Fruit fly (Drosophila melanogaster): Measurements from ENCODE around the gene CG13445.

The CG13445 gene

DNA sequence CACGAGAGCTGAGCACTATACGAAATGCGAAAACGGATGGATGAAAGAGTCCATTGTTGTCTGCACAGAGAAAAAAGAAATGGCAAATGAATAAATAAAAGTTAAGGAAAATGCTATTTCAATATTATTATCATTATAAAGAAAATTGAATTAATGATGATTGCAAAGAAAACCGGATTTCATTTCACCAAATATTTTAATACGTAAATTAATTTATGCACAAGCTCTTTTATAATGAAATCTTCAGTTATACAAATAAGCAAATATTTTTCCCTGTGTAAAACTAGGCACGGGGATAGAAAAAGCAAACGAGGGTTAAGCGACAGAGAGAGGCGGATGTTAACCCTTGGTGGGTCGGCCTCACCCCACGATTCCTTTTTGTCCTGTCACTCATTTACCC, 21.9 kb upstream of the CG13445 start (continued):
- TF ChIP-seq CG18764 (GFP tag; optimal IDR thresholded peaks at IDR 0.05) (no peak), caup (GFP tag; optimal IDR thresholded peaks at IDR 0.05; ENCODE audit: severe bottlenecking) (no peak), unpg (GFP tag; optimal IDR thresholded peaks at IDR 0.05) (peak; percentile 72), CG17802 (tag; optimal IDR thresholded peaks at IDR 0.05) (no peak), CG10959 (GFP tag; IDR thresholded peaks at IDR 0.05) (0 out of 2 replicates have a peak, but pooled peaks have one; percentile 52), eve (GFP tag; optimal IDR thresholded peaks at IDR 0.05) (peak in 1 of 2 experiments; percentile 73), Fer2 (tag; optimal IDR thresholded peaks at IDR 0.05) (no peak), dan (GFP tag; IDR thresholded peaks at IDR 0.05) (no peak), Nf-YA (GFP tag; IDR thresholded peaks at IDR 0.05) (no peak), cad (GFP tag; optimal IDR thresholded peaks at IDR 0.05) (no peak), CG6765 (GFP tag; optimal IDR thresholded peaks at IDR 0.05) (no peak), lab (GFP tag; optimal IDR thresholded peaks at IDR 0.05) (peak; percentile 57), pros (GFP tag; optimal IDR thresholded peaks at IDR 0.05) (peak; percentile 59), CG7556 (GFP tag; optimal IDR thresholded peaks at IDR 0.05) (peak; percentile 77), CG2712 (tag; optimal IDR thresholded peaks at IDR 0.05) (peak; percentile 88), ssp (GFP tag; IDR thresholded peaks at IDR 0.05) (0 out of 2 replicates have a peak, but pooled peaks have one; percentile 23), Nf-YB (GFP tag; optimal IDR thresholded peaks at IDR 0.05) (peak; percentile 38), CG30020 (tag; optimal IDR thresholded peaks at IDR 0.05) (peak; percentile 29), Med (GFP tag) (no peak), esg (GFP tag; conservative IDR thresholded peaks at IDR 0.05) (0 out of 2 replicates have a peak, but pooled peaks have one; percentile 14), crp (GFP tag; optimal IDR thresholded peaks at IDR 0.05) (no peak), kay (GFP tag; optimal IDR thresholded peaks at IDR 0.05) (no peak), CHES-1-like (GFP tag; optimal IDR thresholded peaks at IDR 0.05) (no peak), CG4282 (GFP tag; optimal IDR thresholded peaks at IDR 0.05) (no peak), pho (GFP tag; optimal IDR thresholded peaks at IDR 0.05) (no peak), CG14667 (GFP tag; IDR thresholded peaks at IDR 0.05) (peak; percentile 26; the same call in 1 of the 2 replicates), Sox100B (GFP tag; optimal IDR thresholded peaks at IDR 0.05) (peak; percentile 54), Meics (GFP tag; optimal IDR thresholded peaks at IDR 0.05) (peak; percentile 13), bigmax (GFP tag; optimal IDR thresholded peaks at IDR 0.05) (no peak), CG11504 (tag; optimal IDR thresholded peaks at IDR 0.05) (peak; percentile 74), CG18262 (tag; optimal IDR thresholded peaks at IDR 0.05) (peak; percentile 86), HmgZ (tag; optimal IDR thresholded peaks at IDR 0.05) (no peak), D19A (tag; optimal IDR thresholded peaks at IDR 0.05) (peak; percentile 76), pan (optimal IDR thresholded peaks at IDR 0.05) (no peak), pan (GFP tag; optimal IDR thresholded peaks at IDR 0.05 in 1 of 2, IDR thresholded peaks at IDR 0.05 in 1 of 2) (no peak), CG4360 (GFP tag; IDR thresholded peaks at IDR 0.05) (0 out of 2 replicates have a peak, but pooled peaks have one; percentile 3), gce (GFP tag; IDR thresholded peaks at IDR 0.05) (0 out of 3 replicates have a peak, but pooled peaks have one; percentile 18), gsb-n (tag; optimal IDR thresholded peaks at IDR 0.05) (peak; percentile 78), CG2199 (GFP tag; IDR thresholded peaks at IDR 0.05) (no peak), CG10366 (GFP tag; IDR thresholded peaks at IDR 0.05) (no peak), CG5953 (GFP tag; IDR thresholded peaks at IDR 0.05) (no peak), cato (GFP tag; optimal IDR thresholded peaks at IDR 0.05; ENCODE audit: borderline replicate concordance) (peak; percentile 5), CG2678 (tag; optimal IDR thresholded peaks at IDR 0.05) (peak; percentile 74), CG18476 (GFP tag; optimal IDR thresholded peaks at IDR 0.05) (peak; percentile 8), CG1832 (GFP tag; optimal IDR thresholded peaks at IDR 0.05) (no peak), br (optimal IDR thresholded peaks at IDR 0.05) (no peak), Hand (GFP tag; optimal IDR thresholded peaks at IDR 0.05) (no peak), bcd (GFP tag; optimal IDR thresholded peaks at IDR 0.05) (peak; percentile 26), wdn (GFP tag; IDR thresholded peaks at IDR 0.05) (no peak), Dp (GFP tag; optimal IDR thresholded peaks at IDR 0.05) (no peak), Hr3 (GFP tag; optimal IDR thresholded peaks at IDR 0.05) (peak; percentile 46)
